In the genomic region with DNA sequence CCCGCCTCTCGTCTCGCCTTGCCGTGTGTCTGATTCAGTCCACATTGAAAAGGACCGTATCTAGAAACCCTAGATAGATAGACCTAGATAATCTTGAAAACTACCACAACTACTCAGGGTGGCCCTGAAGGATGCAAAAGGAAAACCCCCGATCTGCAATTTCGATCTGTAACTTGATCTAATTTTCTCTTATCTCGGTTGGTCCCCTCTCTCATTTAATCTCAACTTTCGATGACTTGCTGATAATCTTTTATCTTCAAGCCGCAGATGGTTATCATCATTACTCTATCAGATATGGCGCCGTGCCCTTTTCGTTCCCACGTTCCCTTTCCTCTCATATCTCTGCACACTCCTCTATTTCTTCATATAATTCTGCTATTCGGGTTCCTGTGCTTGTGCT, we compare ENCODE assay signal across 6 worm cellular contexts.
TF ChIP-seq lines count a peak whose summit lies in the region.

No protein-coding gene starts in this region.

TF ChIP-seq in whole organism, L1 larva, 84 proteins besides CTCF, POLR2A, EP300 and RAD21 (continues in another document):
- peak; percentile 46 for TF ChIP-seq nhr-71 (tag; optimal IDR thresholded peaks at IDR 0.05; lab: Kevin White, UChicago)
- no peak for TF ChIP-seq dpl-1 (GFP tag; optimal IDR thresholded peaks at IDR 0.05; lab: Kevin White, UChicago)
- peak; percentile 22 for TF ChIP-seq blmp-1 (tag; optimal IDR thresholded peaks at IDR 0.05; lab: Kevin White, UChicago)
- no peak for TF ChIP-seq tbx-2 (tag; optimal IDR thresholded peaks at IDR 0.05; lab: Kevin White, UChicago)
- no peak for TF ChIP-seq unc-98 (GFP tag; IDR thresholded peaks at IDR 0.05; lab: Robert Waterston, UW)
- TF ChIP-seq mab-9 (GFP tag; IDR thresholded peaks at IDR 0.05; lab: Robert Waterston, UW), result no peak
- no peak for TF ChIP-seq snpc-4 (tag; optimal IDR thresholded peaks at IDR 0.05; lab: Kevin White, UChicago)
- peak in 1 of 2 experiments; percentile 17 for TF ChIP-seq egl-27 (tag; optimal IDR thresholded peaks at IDR 0.05; lab: Kevin White, UChicago)
- peak; percentile 70 for TF ChIP-seq rnt-1 (tag; optimal IDR thresholded peaks at IDR 0.05; lab: Kevin White, UChicago)
- TF ChIP-seq isw-1 (GFP tag; IDR thresholded peaks at IDR 0.05; lab: Robert Waterston, UW), result no peak
- TF ChIP-seq nhr-12 (tag; optimal IDR thresholded peaks at IDR 0.05; lab: Kevin White, UChicago), result no peak
- no peak for TF ChIP-seq aly-2 (tag; optimal IDR thresholded peaks at IDR 0.05; lab: Kevin White, UChicago)
- TF ChIP-seq jun-1 (tag; optimal IDR thresholded peaks at IDR 0.05; lab: Kevin White, UChicago), result no peak
- TF ChIP-seq nhr-47 (tag; optimal IDR thresholded peaks at IDR 0.05; lab: Kevin White, UChicago), result peak; percentile 16
- TF ChIP-seq lin-14 (GFP tag; optimal IDR thresholded peaks at IDR 0.05; lab: Kevin White, UChicago), result peak; percentile 69

TF ChIP-seq in whole organism, L2 larva, 48 proteins besides CTCF, POLR2A, EP300 and RAD21 (continues in another document):
- TF ChIP-seq ceh-16 (tag; optimal IDR thresholded peaks at IDR 0.05; lab: Kevin White, UChicago) (peak; percentile 98), nhr-10 (tag; optimal IDR thresholded peaks at IDR 0.05; lab: Kevin White, UChicago) (no peak), nhr-129 (tag; optimal IDR thresholded peaks at IDR 0.05; lab: Kevin White, UChicago) (no peak), sem-4 (tag; optimal IDR thresholded peaks at IDR 0.05; lab: Kevin White, UChicago) (peak; percentile 70), nhr-25 (tag; optimal IDR thresholded peaks at IDR 0.05; lab: Kevin White, UChicago) (peak; percentile 84), F13H6.1 (tag; optimal IDR thresholded peaks at IDR 0.05; lab: Kevin White, UChicago) (no peak), lin-39 (tag; optimal IDR thresholded peaks at IDR 0.05; lab: Kevin White, UChicago) (no peak), ama-1 (optimal IDR thresholded peaks at IDR 0.05; lab: Kevin White, UChicago) (no peak), unc-62 (GFP tag; optimal IDR thresholded peaks at IDR 0.05; lab: Kevin White, UChicago) (no peak), lsy-2 (tag; optimal IDR thresholded peaks at IDR 0.05; lab: Kevin White, UChicago) (peak in 1 of 2 experiments; percentile 30), nhr-21 (tag; optimal IDR thresholded peaks at IDR 0.05; lab: Kevin White, UChicago) (no peak), lin-11 (tag; optimal IDR thresholded peaks at IDR 0.05; lab: Kevin White, UChicago) (no peak), ztf-4 (tag; optimal IDR thresholded peaks at IDR 0.05; lab: Kevin White, UChicago) (no peak), unc-55 (GFP tag; optimal IDR thresholded peaks at IDR 0.05; lab: Kevin White, UChicago) (no peak), aly-2 (tag; optimal IDR thresholded peaks at IDR 0.05; lab: Kevin White, UChicago) (no peak)

TF ChIP-seq in whole organism, L3 larva, 47 proteins besides CTCF, POLR2A, EP300 and RAD21 (continues in another document):
- TF ChIP-seq elt-2 (tag; optimal IDR thresholded peaks at IDR 0.05; lab: Kevin White, UChicago) (no peak), ZK546.5 (tag; optimal IDR thresholded peaks at IDR 0.05; lab: Kevin White, UChicago) (no peak), egl-27 (tag; optimal IDR thresholded peaks at IDR 0.05; lab: Kevin White, UChicago) (no peak), hmg-11 (tag; optimal IDR thresholded peaks at IDR 0.05; lab: Kevin White, UChicago) (no peak), egl-5 (tag; optimal IDR thresholded peaks at IDR 0.05; lab: Kevin White, UChicago) (no peak), sea-2 (GFP tag; optimal IDR thresholded peaks at IDR 0.05; lab: Kevin White, UChicago) (no peak), elt-3 (tag; optimal IDR thresholded peaks at IDR 0.05; lab: Kevin White, UChicago) (no peak), nhr-28 (tag; optimal IDR thresholded peaks at IDR 0.05; lab: Kevin White, UChicago) (no peak), snpc-4 (tag; optimal IDR thresholded peaks at IDR 0.05; lab: Kevin White, UChicago) (no peak), tbx-2 (tag; optimal IDR thresholded peaks at IDR 0.05; lab: Kevin White, UChicago) (no peak), lin-15B (tag; optimal IDR thresholded peaks at IDR 0.05; lab: Kevin White, UChicago) (no peak), mml-1 (tag; optimal IDR thresholded peaks at IDR 0.05; lab: Kevin White, UChicago) (no peak), nhr-67 (tag; optimal IDR thresholded peaks at IDR 0.05; lab: Kevin White, UChicago) (no peak), fkh-10 (GFP tag; optimal IDR thresholded peaks at IDR 0.05; lab: Kevin White, UChicago) (no peak), nhr-12 (tag; optimal IDR thresholded peaks at IDR 0.05; lab: Kevin White, UChicago) (no peak), skn-1 (tag; optimal IDR thresholded peaks at IDR 0.05; lab: Kevin White, UChicago) (no peak), ztf-4 (tag; optimal IDR thresholded peaks at IDR 0.05; lab: Kevin White, UChicago) (no peak)

TF ChIP-seq in whole organism, late embryonic, 69 proteins besides CTCF, POLR2A, EP300 and RAD21:
- no peak for TF ChIP-seq pat-9 (tag; optimal IDR thresholded peaks at IDR 0.05; lab: Kevin White, UChicago)
- peak; percentile 100 for TF ChIP-seq rnt-1 (tag; optimal IDR thresholded peaks at IDR 0.05; lab: Kevin White, UChicago)

TF ChIP-seq in whole organism, mixed stage, embryonic, 35 proteins besides CTCF, POLR2A, EP300 and RAD21:
- TF ChIP-seq ham-2 (GFP tag; optimal IDR thresholded peaks at IDR 0.05; lab: Kevin White, UChicago) (peak; percentile 56), nhr-76 (tag; optimal IDR thresholded peaks at IDR 0.05; lab: Kevin White, UChicago) (no peak), elt-1 (tag; optimal IDR thresholded peaks at IDR 0.05; lab: Kevin White, UChicago; ENCODE audit: borderline replicate concordance, insufficient read depth) (peak; percentile 100)

TF ChIP-seq in whole organism, young adult, 124 proteins besides CTCF, POLR2A, EP300 and RAD21:
- TF ChIP-seq nfyb-1 (GFP tag; IDR thresholded peaks at IDR 0.05; lab: Robert Waterston, UW) (0 out of 2 replicates have a peak, but pooled peaks have one; percentile 3), lin-54 (GFP tag; optimal IDR thresholded peaks at IDR 0.05; lab: Kevin White, UChicago) (no peak)
